Fruit fly (Drosophila melanogaster): ENCODE results near the gene CG2217.
A peak's percentile ranks its signal among the peaks of the same experiment; 100 is the strongest.

CG2217 gene

dm6 chr3R:30450224-30450623 is 27.5 kb upstream of the CG2217 start (continued):
- TF ChIP-seq Dll (GFP tag; IDR thresholded peaks at IDR 0.05; ENCODE audit: partially characterized antibody): 0 out of 4 replicates have a peak, but pooled peaks have one; percentile 31
- no peak for TF ChIP-seq cg (GFP tag; optimal IDR thresholded peaks at IDR 0.05)
- no peak for TF ChIP-seq klu (GFP tag; IDR thresholded peaks at IDR 0.05)
- TF ChIP-seq CG13624 (GFP tag; optimal IDR thresholded peaks at IDR 0.05): peak; percentile 63
- TF ChIP-seq CG3407 (GFP tag; optimal IDR thresholded peaks at IDR 0.05): peak; percentile 86
- TF ChIP-seq CG6765 (GFP tag; optimal IDR thresholded peaks at IDR 0.05): peak; percentile 75
- TF ChIP-seq hb (GFP tag; IDR thresholded peaks at IDR 0.05; ENCODE audit: partially characterized antibody): no peak
- peak; percentile 89 for TF ChIP-seq CG6813 (GFP tag; optimal IDR thresholded peaks at IDR 0.05)
- peak; percentile 91 for TF ChIP-seq CG11247 (GFP tag; IDR thresholded peaks at IDR 0.05)
- TF ChIP-seq CG4424 (GFP tag; optimal IDR thresholded peaks at IDR 0.05): peak; percentile 0
- peak; percentile 38 for TF ChIP-seq pum (GFP tag; optimal IDR thresholded peaks at IDR 0.05)
- peak; percentile 82 for TF ChIP-seq CG17568 (GFP tag; optimal IDR thresholded peaks at IDR 0.05)
- TF ChIP-seq dimm (GFP tag; IDR thresholded peaks at IDR 0.05): no peak
- peak; percentile 74 for TF ChIP-seq cwo (GFP tag; optimal IDR thresholded peaks at IDR 0.05)
- TF ChIP-seq nerfin-2 (GFP tag; IDR thresholded peaks at IDR 0.05; ENCODE audit: partially characterized antibody): no peak
- TF ChIP-seq ken (GFP tag; IDR thresholded peaks at IDR 0.05): 0 out of 3 replicates have a peak, but pooled peaks have one; percentile 43
- TF ChIP-seq unpg (GFP tag; optimal IDR thresholded peaks at IDR 0.05): peak; percentile 70
- TF ChIP-seq stc (GFP tag; IDR thresholded peaks at IDR 0.05): peak; percentile 72
- peak; percentile 86 for TF ChIP-seq vvl (GFP tag; IDR thresholded peaks at IDR 0.05)
- TF ChIP-seq Sry-β (GFP tag; optimal IDR thresholded peaks at IDR 0.05): peak; percentile 36
- TF ChIP-seq HmgD (GFP tag; optimal IDR thresholded peaks at IDR 0.05): no peak
- no peak for TF ChIP-seq CG13424 (tag; optimal IDR thresholded peaks at IDR 0.05)
- TF ChIP-seq lov (optimal IDR thresholded peaks at IDR 0.05): no peak
- TF ChIP-seq lov (GFP tag; IDR thresholded peaks at IDR 0.05): peak; percentile 90
- no peak for TF ChIP-seq Opbp (GFP tag; IDR thresholded peaks at IDR 0.05; ENCODE audit: partially characterized antibody)
- peak; percentile 55 for TF ChIP-seq gcm (GFP tag; optimal IDR thresholded peaks at IDR 0.05)
- no peak for TF ChIP-seq insv (GFP tag; optimal IDR thresholded peaks at IDR 0.05)
- TF ChIP-seq onecut (GFP tag; IDR thresholded peaks at IDR 0.05): peak; percentile 65
- TF ChIP-seq Mrtf (GFP tag; IDR thresholded peaks at IDR 0.05): peak; percentile 62; the same call in 2 of the 3 replicates
- peak; percentile 20 for TF ChIP-seq CG16815 (GFP tag; optimal IDR thresholded peaks at IDR 0.05)
- no peak for TF ChIP-seq CG9215 (GFP tag; IDR thresholded peaks at IDR 0.05)
- TF ChIP-seq gsb (GFP tag; IDR thresholded peaks at IDR 0.05): peak; percentile 70
- no peak for TF ChIP-seq zen2 (GFP tag; IDR thresholded peaks at IDR 0.05; ENCODE audit: partially characterized antibody)
- TF ChIP-seq Hmr (GFP tag; optimal IDR thresholded peaks at IDR 0.05): peak; percentile 90
- TF ChIP-seq jumu (GFP tag; optimal IDR thresholded peaks at IDR 0.05): peak; percentile 59
- peak; percentile 51 for TF ChIP-seq dmrt99B (tag; optimal IDR thresholded peaks at IDR 0.05)
- TF ChIP-seq fd64A (GFP tag; optimal IDR thresholded peaks at IDR 0.05): peak; percentile 79
- peak; percentile 26 for TF ChIP-seq CG5180 (GFP tag; optimal IDR thresholded peaks at IDR 0.05)
- TF ChIP-seq crp (GFP tag; optimal IDR thresholded peaks at IDR 0.05): no peak
- peak; percentile 73 for TF ChIP-seq CG34376 (GFP tag; optimal IDR thresholded peaks at IDR 0.05)
- TF ChIP-seq zf30C (GFP tag; optimal IDR thresholded peaks at IDR 0.05): no peak
- no peak for TF ChIP-seq D19B (GFP tag; optimal IDR thresholded peaks at IDR 0.05)
- TF ChIP-seq CG11560 (tag; IDR thresholded peaks at IDR 0.05): no peak
- TF ChIP-seq sd (tag; optimal IDR thresholded peaks at IDR 0.05): peak; percentile 23
- TF ChIP-seq rib (GFP tag; IDR thresholded peaks at IDR 0.05): peak; percentile 90
- TF ChIP-seq CG34224 (GFP tag; IDR thresholded peaks at IDR 0.05; ENCODE audit: partially characterized antibody): peak; percentile 52; the same call in 1 of the 3 replicates
- peak; percentile 29; the same call in 1 of the 2 replicates for TF ChIP-seq Ptx1 (GFP tag; IDR thresholded peaks at IDR 0.05)
- TF ChIP-seq CG4730 (GFP tag; IDR thresholded peaks at IDR 0.05): no peak; the same call in 1 of the 2 replicates
- TF ChIP-seq pan (optimal IDR thresholded peaks at IDR 0.05): no peak
- TF ChIP-seq pan (GFP tag; optimal IDR thresholded peaks at IDR 0.05 in 1 of 2, IDR thresholded peaks at IDR 0.05 in 1 of 2): peak in 1 of 2 experiments; percentile 86
